Worm (Caenorhabditis elegans) whole organism, L4/young adult: ENCODE data around the gene nspb-9.

ENCODE experiments used
- W03F9.2 ChIP-seq: fragments of 150-350 bp; optimal IDR thresholded peaks from 2 replicates; lab custom pipeline; 2014; ENCODE audit warnings: missing biosample characterization, missing genetic modification characterization
- him-1 ChIP-seq: sonication (generic microtip); optimal IDR thresholded peaks from 2 replicates; lab custom pipeline; 2016; ENCODE audit warnings: missing genotype, missing genetic modification reagents, missing genetic modification characterization, missing compliant biosample characterization

DNA sequence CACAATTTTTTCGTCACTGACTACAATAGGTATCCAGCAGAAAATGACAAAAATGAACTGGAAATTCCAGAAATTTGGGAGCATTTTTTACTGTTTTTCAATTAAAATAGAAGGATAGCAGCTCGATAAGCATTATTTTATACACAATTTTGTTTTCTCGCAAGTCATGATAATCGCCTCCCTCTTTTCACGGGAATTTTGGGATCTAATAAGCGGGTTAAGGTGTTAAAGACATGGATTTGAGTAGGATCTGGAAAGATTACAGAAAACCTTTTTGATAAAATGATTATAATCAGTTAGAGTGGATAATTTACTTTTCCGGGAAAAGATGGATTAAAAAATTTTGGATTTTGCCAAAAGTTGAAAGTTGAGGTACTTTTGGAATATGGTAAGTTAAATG, 32.0 kb upstream of the nspb-9 start, which contains the start of gene gcy-29:
- no peak for TF ChIP-seq W03F9.2
- TF ChIP-seq him-1 (tag; lab: Kevin White, UChicago): no peak
